Worm (Caenorhabditis elegans): ENCODE data around the gene T25D10.1.

T25D10.1 gene

ce11 chrII:6383183-6383695 lies 20.0 kb upstream of the T25D10.1 start, which contains the start of gene F58F12.1:
TSS of gene F58F12.1 (plus strand) at chrII:6383645.
- no peak for TF ChIP-seq unc-62 (GFP tag; optimal IDR thresholded peaks at IDR 0.05)

ce11 chrII:6386467-6386866 lies 16.7 kb upstream of the T25D10.1 start, which contains the start of gene F58F12.4:
TSS of gene F58F12.4 (plus strand) at chrII:6386767.
- no peak for TF ChIP-seq unc-62 (GFP tag; optimal IDR thresholded peaks at IDR 0.05)

ce11 chrII:6387937-6388336 lies 15.3 kb upstream of the T25D10.1 start, which contains the start of gene F58F12.2:
TSS of gene F58F12.2 (minus strand) at chrII:6388037.
- TF ChIP-seq unc-62 (GFP tag; optimal IDR thresholded peaks at IDR 0.05), result no peak

ce11 chrII:6391195-6391594 lies 12.0 kb upstream of the T25D10.1 start, which contains the start of gene F58F12.3:
TSS of gene F58F12.3 (minus strand) at chrII:6391295.
- no peak for TF ChIP-seq unc-62 (GFP tag; optimal IDR thresholded peaks at IDR 0.05)

- TF ChIP-seq unc-62 (GFP tag; optimal IDR thresholded peaks at IDR 0.05), result no peak
Measured at ce11 chrII:6394037-6394436, 9.2 kb upstream of the T25D10.1 start.

ce11 chrII:6398406-6398805 lies 4.8 kb upstream of the T25D10.1 start, which contains the start of gene zig-10:
TSS of gene zig-10 (plus strand) at chrII:6398706.
- TF ChIP-seq unc-62 (GFP tag; optimal IDR thresholded peaks at IDR 0.05), result no peak

ce11 chrII:6401649-6402048 lies 1.6 kb upstream of the T25D10.1 start, which contains the start of gene btb-2:
TSS of gene btb-2 (plus strand) at chrII:6401949.
- no peak for TF ChIP-seq unc-62 (GFP tag; optimal IDR thresholded peaks at IDR 0.05)

DNA sequence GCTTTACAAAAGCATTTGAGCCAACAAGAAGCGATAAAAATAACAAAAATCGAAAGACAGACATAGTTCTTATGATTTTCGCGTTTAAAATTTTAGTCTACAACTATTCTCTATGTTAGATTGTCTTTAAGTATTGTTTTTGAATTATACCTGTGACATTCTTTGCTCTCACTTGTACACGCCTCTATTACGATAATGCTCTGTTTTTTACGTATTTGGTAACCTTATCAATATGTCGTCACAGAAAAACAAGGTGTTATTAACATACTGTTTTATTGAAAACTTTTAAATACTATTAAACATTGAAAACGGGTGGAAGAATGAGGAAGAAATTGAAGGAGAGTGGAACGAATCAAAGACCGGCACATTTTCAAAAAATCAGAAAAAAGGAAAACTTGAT lies 4.1 kb downstream of the T25D10.1 start, which contains the start of gene spp-11:
Gene spp-11, minus strand, starts transcription at position 101 of the 400 bp plus-strand sequence.
- TF ChIP-seq unc-62 (GFP tag; optimal IDR thresholded peaks at IDR 0.05), result no peak

DNA sequence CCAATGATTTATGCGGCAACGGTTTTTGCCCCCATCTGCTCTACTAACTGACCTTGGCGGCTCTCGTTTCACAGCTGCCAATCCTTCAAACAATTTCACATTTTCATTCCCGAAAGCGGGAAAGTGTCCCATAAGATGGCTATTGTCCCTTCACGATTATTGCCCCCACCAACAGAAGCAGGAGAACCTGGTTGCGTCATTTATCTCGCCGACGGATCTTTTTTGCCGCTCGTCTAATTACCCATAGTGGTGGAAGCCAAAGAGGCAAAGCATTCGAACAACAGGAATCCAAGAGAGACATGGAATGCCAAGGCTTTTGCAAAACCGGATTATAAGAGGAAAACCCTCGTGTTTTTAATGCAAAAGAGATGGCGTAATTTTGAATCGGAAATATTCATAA lies 5.9 kb downstream of the T25D10.1 start:
- TF ChIP-seq unc-62 (GFP tag; optimal IDR thresholded peaks at IDR 0.05), result no peak

- TF ChIP-seq unc-62 (GFP tag; optimal IDR thresholded peaks at IDR 0.05), result no peak
Measured at ce11 chrII:6410181-6410580, 7.0 kb downstream of the T25D10.1 start, which contains the start of gene T25D10.4. TSS of gene T25D10.4 (minus strand) at chrII:6410281.

- TF ChIP-seq unc-62 (GFP tag; optimal IDR thresholded peaks at IDR 0.05), result no peak
Measured at ce11 chrII:6411660-6412451, 8.7 kb downstream of the T25D10.1 start.

ce11 chrII:6413788-6414187 lies 10.6 kb downstream of the T25D10.1 start:
- no peak for TF ChIP-seq unc-62 (GFP tag; optimal IDR thresholded peaks at IDR 0.05)

ce11 chrII:6417999-6418398 lies 14.8 kb downstream of the T25D10.1 start:
- no peak for TF ChIP-seq unc-62 (GFP tag; optimal IDR thresholded peaks at IDR 0.05)

DNA sequence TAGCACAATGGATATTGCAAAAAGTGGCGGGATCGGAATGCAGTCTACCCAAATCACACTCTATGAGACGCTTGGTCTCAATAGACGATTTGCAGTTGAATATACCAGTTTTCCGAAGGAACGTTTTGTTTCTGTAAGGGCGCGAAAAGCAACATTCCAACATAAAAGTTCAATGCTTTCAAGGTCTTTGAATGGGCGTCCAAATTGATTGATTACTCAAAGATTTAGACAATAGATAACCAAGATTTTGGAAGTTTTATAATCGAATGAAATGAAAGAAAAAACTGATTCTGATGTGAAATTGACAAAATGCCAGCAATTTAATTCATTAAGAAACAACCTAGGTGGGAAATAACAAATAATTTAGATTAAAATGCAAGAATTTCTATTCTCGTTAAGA lies 16.0 kb downstream of the T25D10.1 start:
- no peak for TF ChIP-seq unc-62 (GFP tag; optimal IDR thresholded peaks at IDR 0.05)

- no peak for TF ChIP-seq unc-62 (GFP tag; optimal IDR thresholded peaks at IDR 0.05)
Measured at ce11 chrII:6422812-6423211, 19.6 kb downstream of the T25D10.1 start, which contains the start of gene K03H9.3. TSS of gene K03H9.3 (plus strand) at chrII:6423112.

ce11 chrII:6425993-6426392 lies 22.8 kb downstream of the T25D10.1 start, which contains the start of gene col-75:
TSS of gene col-75 (plus strand) at chrII:6426293.
- TF ChIP-seq unc-62 (GFP tag; optimal IDR thresholded peaks at IDR 0.05), result no peak

DNA sequence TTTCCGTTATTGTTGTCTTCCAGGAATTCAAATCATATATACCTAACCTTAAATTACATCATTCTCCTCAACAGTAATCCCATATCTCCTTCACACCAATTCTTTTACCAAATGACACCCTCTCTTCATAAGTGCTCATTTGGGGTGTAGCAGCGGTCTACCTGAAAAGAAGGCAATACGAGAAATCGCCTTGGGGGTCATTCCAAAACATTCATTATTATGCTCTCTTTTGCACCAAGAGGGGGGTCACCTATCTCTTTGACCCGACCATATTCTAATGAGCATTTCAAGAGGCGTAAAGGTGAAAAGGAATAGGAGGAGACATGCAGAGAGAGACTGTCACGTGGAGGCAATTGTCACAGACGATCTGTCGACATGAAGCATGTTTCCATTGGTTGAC lies 33.6 kb downstream of the T25D10.1 start:
- no peak for TF ChIP-seq unc-62 (GFP tag; optimal IDR thresholded peaks at IDR 0.05)
